Worm (Caenorhabditis elegans) whole organism, dauer: ENCODE measurements around the gene osm-1.

Source experiments
- unc-62 ChIP-seq: sonication (generic microtip); optimal IDR thresholded peaks from 2 replicates; lab custom pipeline; 2017; ENCODE audit warnings: missing biosample characterization, missing genetic modification reagents, missing genetic modification characterization

osm-1 gene

DNA sequence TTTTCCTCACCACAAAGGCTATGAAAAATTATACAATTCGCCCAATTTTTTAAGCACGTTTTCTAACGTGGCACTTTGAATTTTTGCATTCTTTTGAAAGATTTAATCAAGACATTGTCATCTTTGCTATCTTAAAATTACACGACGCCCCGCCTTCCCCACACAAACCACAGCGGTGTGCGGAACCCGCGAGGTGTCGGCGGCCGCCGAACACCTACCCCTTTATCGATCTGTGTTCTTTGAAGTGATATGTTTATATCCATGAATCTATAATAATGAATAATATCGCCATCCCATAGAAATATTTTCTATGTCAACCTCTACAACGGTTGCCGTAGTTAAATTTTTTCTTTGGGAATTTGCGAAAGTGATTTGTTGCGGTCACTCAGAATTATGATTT, 25.9 kb downstream of the osm-1 start:
- TF ChIP-seq unc-62 (GFP tag; lab: Kevin White, UChicago), result no peak

DNA sequence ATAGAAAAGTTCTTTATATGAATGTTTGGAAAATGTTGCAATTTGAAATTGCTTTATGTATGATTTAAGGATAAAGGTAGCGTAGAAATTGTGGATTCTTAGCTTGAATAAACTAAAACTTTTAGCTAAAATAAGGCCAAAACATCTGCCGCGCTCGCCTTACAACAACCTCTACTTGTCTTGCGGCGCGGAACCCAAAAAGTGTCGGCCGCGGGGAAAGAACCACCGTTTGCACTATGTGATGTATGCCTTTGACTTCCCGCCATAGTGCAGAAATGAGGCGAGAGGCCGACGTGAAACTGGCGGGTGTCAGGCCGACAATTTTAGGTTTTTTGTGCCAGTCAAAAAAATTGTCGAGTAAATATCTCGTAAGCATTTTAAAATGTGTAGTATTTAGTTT, 31.4 kb downstream of the osm-1 start:
- TF ChIP-seq unc-62 (GFP tag; lab: Kevin White, UChicago), result no peak

DNA sequence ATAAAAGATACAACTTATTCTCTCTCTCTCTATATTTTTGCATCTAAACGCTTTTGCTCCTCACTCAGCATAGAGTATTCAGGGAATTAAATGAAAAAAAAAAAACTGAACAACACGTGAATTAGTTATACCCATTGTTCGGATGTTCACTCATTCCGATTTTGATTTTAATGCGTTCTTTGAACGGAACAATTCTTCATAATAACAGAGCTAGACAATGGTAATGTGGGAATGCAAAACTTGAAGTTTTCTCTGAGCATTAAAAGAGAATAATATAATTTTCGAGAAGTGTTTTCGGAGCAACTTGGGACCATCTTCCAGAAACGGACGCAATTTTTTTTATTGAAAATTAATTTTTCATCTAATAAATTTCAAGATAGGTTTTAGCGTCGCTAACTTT, 33.8 kb downstream of the osm-1 start:
- TF ChIP-seq unc-62 (GFP tag; lab: Kevin White, UChicago), result no peak

ce11 chrX:16575262-16575661, 34.8 kb downstream of the osm-1 start:
- no peak for TF ChIP-seq unc-62 (GFP tag; lab: Kevin White, UChicago)

DNA sequence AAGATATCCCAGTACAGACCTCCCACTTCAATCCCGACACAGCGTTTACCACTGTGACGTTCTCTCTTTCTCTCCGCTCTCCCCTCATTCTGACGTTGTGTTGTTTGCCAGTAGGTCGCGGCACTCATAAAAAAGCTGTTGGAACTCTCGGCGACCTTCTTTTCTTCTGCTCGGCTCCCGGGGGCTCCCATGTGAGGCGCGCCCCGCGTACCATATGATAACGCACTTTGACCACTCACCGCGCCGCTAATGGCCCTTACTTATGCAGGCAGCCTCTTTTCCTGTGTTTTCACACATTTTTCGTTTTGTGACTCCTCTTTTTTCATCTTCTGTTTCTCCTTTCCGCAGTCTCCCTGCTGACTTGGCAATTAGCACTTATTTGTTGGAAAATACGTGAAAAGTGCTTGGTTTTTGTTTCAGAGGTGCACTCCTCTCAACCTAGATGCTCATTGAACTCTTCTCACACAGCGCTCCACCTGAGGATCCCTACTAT, 38.9 kb downstream of the osm-1 start, which contains the start of gene ser-1:
Gene ser-1, plus strand, starts transcription at position 443 of the 493 bp plus-strand sequence.
- no peak for TF ChIP-seq unc-62 (GFP tag; lab: Kevin White, UChicago)

DNA sequence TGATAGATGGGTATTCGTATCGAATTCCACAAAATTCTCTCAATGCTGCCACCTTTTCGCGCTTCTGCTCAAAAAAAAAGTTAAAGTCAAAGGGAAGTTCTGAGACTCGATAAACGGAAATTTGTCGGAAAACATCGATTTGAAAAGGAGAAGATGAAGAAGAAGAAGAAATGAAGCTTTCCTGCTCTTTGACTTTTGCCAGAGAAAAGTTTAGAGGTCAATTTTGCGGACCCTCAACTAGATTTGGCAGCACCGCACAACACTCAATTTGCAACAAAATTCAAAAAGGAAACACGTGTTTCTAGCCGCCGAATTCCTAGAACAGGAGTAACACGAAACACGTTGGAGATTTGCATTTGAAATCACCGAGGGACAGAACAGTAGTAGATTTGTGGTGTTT, 47.6 kb downstream of the osm-1 start:
- TF ChIP-seq unc-62 (GFP tag; lab: Kevin White, UChicago), result no peak

DNA sequence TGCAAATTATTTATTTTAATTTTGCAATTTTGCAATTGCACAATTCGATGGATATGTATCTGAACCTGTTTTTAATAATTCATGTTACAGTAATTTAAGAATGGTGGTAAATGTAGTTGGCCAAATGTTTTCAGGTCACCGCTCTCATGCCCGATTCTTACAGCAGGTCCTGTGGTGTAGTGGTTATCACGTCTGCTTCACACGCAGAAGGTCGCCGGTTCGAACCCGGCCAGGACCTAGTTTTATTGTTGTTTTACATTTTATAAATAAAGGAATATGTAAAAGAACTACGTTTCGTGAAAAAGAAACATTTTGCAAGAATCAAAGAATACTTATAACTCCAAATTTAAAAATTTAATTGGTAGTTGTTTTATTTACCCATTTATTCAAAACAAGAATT, 49.8 kb downstream of the osm-1 start:
- no peak for TF ChIP-seq unc-62 (GFP tag; lab: Kevin White, UChicago)

- TF ChIP-seq unc-62 (GFP tag; lab: Kevin White, UChicago), result no peak
These were observed 50.3 kb downstream of the osm-1 start for ce11 chrX:16590803-16591202.

DNA sequence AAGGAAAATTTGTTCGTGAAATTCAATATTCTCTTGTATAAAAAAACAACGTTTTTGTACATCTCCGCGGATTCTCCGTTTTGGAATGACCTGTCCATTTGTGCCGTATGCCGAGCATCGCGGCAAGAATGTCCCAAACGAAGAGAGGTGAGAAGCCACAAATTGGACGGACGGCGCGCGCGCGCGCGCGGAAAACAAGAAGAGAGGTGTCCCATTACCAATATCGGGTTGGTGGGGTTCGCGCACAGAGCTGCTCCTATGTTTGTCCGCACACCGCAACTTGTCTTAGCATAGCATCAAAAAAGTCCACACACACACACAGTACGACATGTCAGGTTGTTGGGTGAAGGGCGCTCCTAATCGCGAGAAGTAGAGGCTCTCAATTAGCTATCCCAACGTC, 51.1 kb downstream of the osm-1 start:
- no peak for TF ChIP-seq unc-62 (GFP tag; lab: Kevin White, UChicago)

DNA sequence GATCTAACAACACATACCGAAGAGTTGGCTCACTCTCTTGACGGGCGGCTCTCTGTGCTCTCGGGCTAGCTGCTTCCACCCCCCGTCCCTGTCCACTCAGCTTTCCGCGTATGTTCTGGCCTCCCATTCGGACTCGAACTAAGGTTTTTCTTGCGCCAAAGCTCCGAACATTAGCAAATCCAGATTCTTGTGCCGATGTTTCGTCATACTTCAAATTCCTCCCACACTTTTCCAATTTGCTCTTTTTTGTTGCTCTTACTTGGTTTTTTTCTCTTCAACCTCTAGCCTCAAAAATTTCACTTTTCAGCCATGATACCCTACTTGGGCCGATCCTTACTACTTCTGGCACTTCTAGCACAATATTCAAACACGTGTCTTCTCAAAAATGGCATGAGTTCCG, 54.5 kb downstream of the osm-1 start, which contains the start of gene cdh-9:
Gene cdh-9, plus strand, starts transcription at position 301 of the 400 bp plus-strand sequence.
- no peak for TF ChIP-seq unc-62 (GFP tag; lab: Kevin White, UChicago)

ce11 chrX:16595522-16596282, 55.2 kb downstream of the osm-1 start:
- no peak for TF ChIP-seq unc-62 (GFP tag; lab: Kevin White, UChicago)

- TF ChIP-seq unc-62 (GFP tag; lab: Kevin White, UChicago), result no peak
These were observed 56.5 kb downstream of the osm-1 start for ce11 chrX:16596972-16597371.

DNA sequence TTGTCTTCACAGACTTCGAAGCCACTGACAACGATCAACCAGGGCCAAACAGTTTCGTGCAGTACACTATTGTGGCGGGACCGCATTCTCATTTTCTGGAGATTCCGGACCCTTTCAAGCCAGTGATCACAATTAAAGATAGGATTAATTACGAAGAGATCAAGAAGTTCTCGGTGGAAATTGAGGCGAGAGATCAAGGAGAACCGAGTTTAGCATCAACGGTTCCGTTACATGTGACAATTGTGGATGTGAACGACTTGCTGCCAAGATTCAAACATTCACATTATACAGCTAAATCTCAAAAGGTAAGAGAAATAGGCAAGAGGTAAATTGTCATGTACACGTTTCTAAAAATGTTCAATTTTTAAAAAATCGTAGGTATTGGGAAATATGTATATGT, 57.3 kb downstream of the osm-1 start:
- TF ChIP-seq unc-62 (GFP tag; lab: Kevin White, UChicago), result no peak
